Fruit fly (Drosophila melanogaster) whole organism, wandering third instar larva: ENCODE results near the gene CG33178.

Source experiments
- Hr78 ChIP-seq: fragments of >200 bp; optimal IDR thresholded peaks from 2 replicates; lab custom pipeline; 2017; ENCODE audit warnings: missing biosample characterization, missing genetic modification characterization
- br ChIP-seq: fragments of 200-800 bp; sonication (Bioruptor generic); optimal IDR thresholded peaks from 2 replicates; lab custom pipeline; 2016; ENCODE audit warnings: missing biosample characterization, missing genetic modification characterization
- rgr ChIP-seq: fragments of 200-800 bp; sonication (Bioruptor generic); optimal IDR thresholded peaks from 3 replicates; lab custom pipeline; 2016; ENCODE audit warnings: missing biosample characterization, mild to moderate bottlenecking, missing genetic modification characterization

DNA sequence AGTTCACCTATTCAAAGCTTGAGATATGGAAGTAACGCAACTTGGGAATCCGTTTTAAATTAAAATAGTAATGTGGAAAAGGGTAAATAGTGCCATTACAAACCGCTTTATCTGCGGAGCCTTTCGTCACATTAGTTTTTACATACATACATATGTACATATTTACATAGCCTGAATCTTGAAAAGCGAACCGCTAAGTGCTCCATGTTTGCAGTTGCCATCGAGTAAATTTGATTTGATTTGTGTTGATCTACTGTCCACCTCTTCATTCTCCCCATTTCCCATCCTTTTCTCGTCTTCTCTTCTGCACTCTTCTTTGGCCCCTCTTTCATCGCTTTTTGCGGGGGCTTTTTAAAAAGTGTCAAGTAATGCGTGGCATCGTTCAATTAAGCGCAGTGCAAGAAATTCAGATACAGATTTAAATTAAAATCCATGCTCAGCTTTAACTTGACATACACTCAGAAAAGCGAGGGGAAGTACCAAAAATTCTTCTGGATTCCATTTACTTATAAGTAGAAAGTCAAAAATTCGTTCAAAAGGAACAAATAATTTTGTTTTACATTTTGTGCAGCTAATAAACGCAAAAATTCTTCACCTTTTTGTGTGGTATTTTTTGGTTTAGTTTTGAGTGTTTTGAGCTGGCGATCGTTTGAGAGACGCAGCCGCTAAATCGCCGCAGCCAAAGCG, 39.5 kb upstream of the CG33178 start:
- TF ChIP-seq Hr78 (GFP tag; lab: Kevin White, UChicago): no peak
- TF ChIP-seq br (GFP tag; lab: Kevin White, UChicago): peak; percentile 70
- TF ChIP-seq rgr (GFP tag; lab: Kevin White, UChicago): peak; percentile 79
